Fruit fly (Drosophila melanogaster): ENCODE data around the gene mura.
A peak's percentile ranks its signal among the peaks of the same experiment; 100 is the strongest.

The mura gene

DNA sequence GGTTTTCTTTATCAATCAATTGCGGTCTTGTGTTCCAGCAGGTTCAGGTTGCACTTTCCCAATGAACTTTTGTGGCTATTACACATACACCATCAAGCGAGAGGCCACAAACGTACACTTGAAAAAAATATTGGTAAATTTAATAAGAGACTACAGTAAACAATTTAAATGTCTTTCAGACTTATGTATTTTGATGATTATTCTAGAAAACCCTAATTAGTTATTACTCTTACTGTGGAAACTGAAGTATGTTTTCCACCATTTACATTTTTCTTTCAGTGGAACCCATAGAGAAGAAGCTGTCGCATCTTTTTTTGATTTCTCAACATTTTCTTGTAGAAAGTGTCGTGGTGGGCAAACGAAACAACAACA is 17.5 kb downstream of the mura start (continued):
- peak; percentile 82 for TF ChIP-seq peb (GFP tag; IDR thresholded peaks at IDR 0.05)
- TF ChIP-seq CG14014 (GFP tag; IDR thresholded peaks at IDR 0.05): peak; percentile 90
- peak; percentile 49 for TF ChIP-seq CG18011 (GFP tag; optimal IDR thresholded peaks at IDR 0.05)
- TF ChIP-seq CG18476 (GFP tag; optimal IDR thresholded peaks at IDR 0.05): peak; percentile 90
- TF ChIP-seq NK7.1 (GFP tag; optimal IDR thresholded peaks at IDR 0.05): peak; percentile 81
- TF ChIP-seq CG10267 (tag; optimal IDR thresholded peaks at IDR 0.05): peak; percentile 88
- TF ChIP-seq CHES-1-like (GFP tag; optimal IDR thresholded peaks at IDR 0.05): peak; percentile 90
- TF ChIP-seq unc-4 (GFP tag; IDR thresholded peaks at IDR 0.05; ENCODE audit: partially characterized antibody): no peak
- peak; percentile 91 for TF ChIP-seq D19A (tag; optimal IDR thresholded peaks at IDR 0.05)
- TF ChIP-seq bowl (GFP tag; IDR thresholded peaks at IDR 0.05): peak; percentile 79
- peak; percentile 73 for TF ChIP-seq gt (GFP tag; IDR thresholded peaks at IDR 0.05)
- peak; percentile 81 for TF ChIP-seq aop (GFP tag; IDR thresholded peaks at IDR 0.05)
- peak; percentile 86 for TF ChIP-seq CG4730 (GFP tag; IDR thresholded peaks at IDR 0.05)
- TF ChIP-seq salm (tag; optimal IDR thresholded peaks at IDR 0.05): peak; percentile 94
- peak; percentile 57 for TF ChIP-seq CG3163 (GFP tag; optimal IDR thresholded peaks at IDR 0.05)
- 0 out of 2 replicates have a peak, but pooled peaks have one; percentile 35 for TF ChIP-seq cas (GFP tag; IDR thresholded peaks at IDR 0.05)
- TF ChIP-seq CG3847 (GFP tag; IDR thresholded peaks at IDR 0.05): no peak; the same call in 1 of the 2 replicates
- TF ChIP-seq CG15514 (GFP tag; optimal IDR thresholded peaks at IDR 0.05): peak; percentile 50
- TF ChIP-seq sqz (GFP tag; optimal IDR thresholded peaks at IDR 0.05): peak; percentile 86
- peak; percentile 98 for TF ChIP-seq dmrt99B (tag; optimal IDR thresholded peaks at IDR 0.05)
- TF ChIP-seq row (GFP tag; IDR thresholded peaks at IDR 0.05): peak; percentile 88
- peak in 1 of 3 experiments; percentile 52 for TF ChIP-seq Stat92E (GFP tag; optimal IDR thresholded peaks at IDR 0.05)
- peak; percentile 91 for TF ChIP-seq CG1602 (GFP tag; optimal IDR thresholded peaks at IDR 0.05)
- TF ChIP-seq ATbp (GFP tag; optimal IDR thresholded peaks at IDR 0.05): peak; percentile 96
- peak; percentile 93 for TF ChIP-seq HLH3B (GFP tag; IDR thresholded peaks at IDR 0.05)
- peak; percentile 85; the same call in 1 of the 3 replicates for TF ChIP-seq CG3726 (GFP tag; IDR thresholded peaks at IDR 0.05)
- peak; percentile 78 for TF ChIP-seq NFAT (GFP tag; IDR thresholded peaks at IDR 0.05)
- TF ChIP-seq Hey (tag; optimal IDR thresholded peaks at IDR 0.05): no peak
- peak; percentile 84 for TF ChIP-seq pb (GFP tag; optimal IDR thresholded peaks at IDR 0.05)
- TF ChIP-seq lab (GFP tag; optimal IDR thresholded peaks at IDR 0.05): peak; percentile 93
- peak; percentile 88 for TF ChIP-seq Spps (tag; optimal IDR thresholded peaks at IDR 0.05)
- TF ChIP-seq ranshi (GFP tag; IDR thresholded peaks at IDR 0.05): peak; percentile 93
- TF ChIP-seq Xbp1 (GFP tag; optimal IDR thresholded peaks at IDR 0.05): peak; percentile 95
- TF ChIP-seq chif (GFP tag; optimal IDR thresholded peaks at IDR 0.05): peak; percentile 91 to 95
- TF ChIP-seq Neu2 (GFP tag; optimal IDR thresholded peaks at IDR 0.05; ENCODE audit: borderline replicate concordance): peak; percentile 4
- peak; percentile 87 to 91 for TF ChIP-seq Pdp1 (GFP tag; optimal IDR thresholded peaks at IDR 0.05)
- TF ChIP-seq Dip2 (GFP tag; IDR thresholded peaks at IDR 0.05): no peak; the same call in 1 of the 2 replicates
- no peak for TF ChIP-seq Deaf1 (tag; optimal IDR thresholded peaks at IDR 0.05)
- no peak for TF ChIP-seq CG2129 (GFP tag; IDR thresholded peaks at IDR 0.05; ENCODE audit: partially characterized antibody)
- TF ChIP-seq CG10654 (GFP tag; optimal IDR thresholded peaks at IDR 0.05): peak; percentile 91
- peak; percentile 84 for TF ChIP-seq Nf-YA (GFP tag; IDR thresholded peaks at IDR 0.05)
- TF ChIP-seq luna (GFP tag; optimal IDR thresholded peaks at IDR 0.05): peak; percentile 80
- peak; percentile 95 for TF ChIP-seq CG7839 (tag; optimal IDR thresholded peaks at IDR 0.05)
- no peak for TF ChIP-seq mirr (GFP tag; optimal IDR thresholded peaks at IDR 0.05)
- TF ChIP-seq Adf1 (GFP tag; IDR thresholded peaks at IDR 0.05): no peak
- TF ChIP-seq Ssrp (tag; optimal IDR thresholded peaks at IDR 0.05): peak; percentile 95
- peak; percentile 91 for TF ChIP-seq E2f1 (GFP tag; IDR thresholded peaks at IDR 0.05)
- peak; percentile 78 for TF ChIP-seq Fer1 (GFP tag; optimal IDR thresholded peaks at IDR 0.05)
- peak; percentile 74 for TF ChIP-seq CG16815 (GFP tag; optimal IDR thresholded peaks at IDR 0.05)
- peak; percentile 39; the same call in 1 of the 2 replicates for TF ChIP-seq CkIIα-i1 (GFP tag; IDR thresholded peaks at IDR 0.05)
